Fruit fly (Drosophila melanogaster) whole organism, embryonic: ENCODE data around the gene lectin-29Ca.

Experiments used
- ATbp ChIP-seq: fragments of 200-800 bp; sonication (Bioruptor generic); optimal IDR thresholded peaks from 2 replicates; lab custom pipeline; 2017; ENCODE audit warnings: missing biosample characterization, mild to moderate bottlenecking, missing genetic modification characterization, missing genetic modification reagents
- Asciz ChIP-seq: fragments of 200-800 bp; sonication (Bioruptor generic); optimal IDR thresholded peaks from 2 replicates; lab custom pipeline; 2017; ENCODE audit warnings: missing biosample characterization, mild to moderate bottlenecking, missing genetic modification characterization, missing genetic modification reagents
- CG10321 ChIP-seq: fragments of 200-800 bp; sonication (Bioruptor generic); IDR thresholded peaks from 2 replicates; pipeline ENCODE4 v1.3.6; 2022; ENCODE audit warnings: missing biosample characterization, missing genetic modification characterization
- CG11723 ChIP-seq: fragments of 200-800 bp; sonication (Bioruptor generic); optimal IDR thresholded peaks from 2 replicates; lab custom pipeline; 2017; ENCODE audit warnings: missing biosample characterization, mild to moderate bottlenecking, missing genetic modification characterization
- CG12071 ChIP-seq: fragments of 200-800 bp; sonication (Bioruptor generic); optimal IDR thresholded peaks from 3 replicates; lab custom pipeline; 2018; ENCODE audit warnings: missing biosample characterization, mild to moderate bottlenecking, missing genetic modification characterization
- CG13296 ChIP-seq: fragments of 200-800 bp; sonication (Bioruptor generic); optimal IDR thresholded peaks from 3 replicates; lab custom pipeline; 2018; ENCODE audit warnings: missing biosample characterization, mild to moderate bottlenecking, missing genetic modification characterization
- CG1603 ChIP-seq: fragments of 200-800 bp; sonication (Bioruptor generic); optimal IDR thresholded peaks from 2 replicates; lab custom pipeline; 2019; ENCODE audit warnings: missing biosample characterization, mild to moderate bottlenecking, missing genetic modification characterization, moderate library complexity
- CG16813 ChIP-seq: fragments of 200-800 bp; sonication (Bioruptor generic); IDR thresholded peaks from 3 replicates; pipeline ENCODE4 v1.3.6; 2022; ENCODE audit warnings: missing biosample characterization, missing genetic modification characterization; ENCODE audit not compliant: partially characterized antibody
- CG17385 ChIP-seq: fragments of 200-800 bp; sonication (Bioruptor generic); optimal IDR thresholded peaks from 3 replicates; lab custom pipeline; 2018; ENCODE audit warnings: missing biosample characterization, mild to moderate bottlenecking, missing genetic modification characterization
- CG2120 ChIP-seq: fragments of 200-800 bp; sonication (Bioruptor generic); optimal IDR thresholded peaks from 3 replicates; lab custom pipeline; 2016; ENCODE audit warnings: missing biosample characterization, missing genetic modification characterization
- CG31224 ChIP-seq: fragments of 200-800 bp; sonication (Bioruptor generic); IDR thresholded peaks from 2 replicates; pipeline ENCODE4 v1.3.6; 2022; ENCODE audit warnings: missing biosample characterization, missing genetic modification characterization
- CG31441 ChIP-seq: fragments of 200-800 bp; sonication (Bioruptor generic); IDR thresholded peaks from 2 replicates; pipeline ENCODE4 v1.3.6; 2022; ENCODE audit warnings: missing biosample characterization, missing genetic modification characterization
- CG32772 ChIP-seq: fragments of 200-800 bp; sonication (Bioruptor generic); IDR thresholded peaks from 2 replicates; pipeline ENCODE4 v1.3.6; 2022; ENCODE audit warnings: missing biosample characterization, missing genetic modification characterization
- CG6654 ChIP-seq: fragments of 200-800 bp; sonication (Bioruptor generic); optimal IDR thresholded peaks from 2 replicates; lab custom pipeline; 2017; ENCODE audit warnings: missing biosample characterization, mild to moderate bottlenecking, missing genetic modification characterization
- CG7556 ChIP-seq: fragments of 200-800 bp; sonication (Bioruptor generic); optimal IDR thresholded peaks from 2 replicates; lab custom pipeline; 2017; ENCODE audit warnings: missing biosample characterization, mild to moderate bottlenecking, missing genetic modification characterization
- CG7745 ChIP-seq: fragments of 200-800 bp; sonication (Bioruptor generic); optimal IDR thresholded peaks from 2 replicates; lab custom pipeline; 2018; ENCODE audit warnings: missing biosample characterization, mild to moderate bottlenecking, missing genetic modification characterization, moderate library complexity
- CG8388 ChIP-seq: fragments of 200-800 bp; sonication (Bioruptor generic); optimal IDR thresholded peaks from 2 replicates; lab custom pipeline; 2019; ENCODE audit warnings: missing biosample characterization, mild to moderate bottlenecking, missing genetic modification characterization, moderate library complexity
- CG9727 ChIP-seq: fragments of 200-800 bp; sonication (Bioruptor generic); optimal IDR thresholded peaks from 3 replicates; lab custom pipeline; 2017; ENCODE audit warnings: missing biosample characterization, mild to moderate bottlenecking, missing genetic modification characterization
- CkIIα-i1 ChIP-seq: fragments of 200-800 bp; sonication (Bioruptor generic); IDR thresholded peaks from 2 replicates; pipeline ENCODE4 v1.3.6; 2022; ENCODE audit warnings: missing biosample characterization, missing genetic modification characterization
- HHEX ChIP-seq: fragments of 200-800 bp; sonication (Bioruptor generic); optimal IDR thresholded peaks from 3 replicates; lab custom pipeline; 2017; ENCODE audit warnings: missing biosample characterization, mild to moderate bottlenecking, missing genetic modification characterization, missing genetic modification reagents
- Pdp1 ChIP-seq, 2 experiments: fragments of 200-800 bp; sonication (Bioruptor generic); optimal IDR thresholded peaks; 3 replicates each; lab custom pipeline; 2016; ENCODE audit warnings: missing biosample characterization in 2 of 2, missing genetic modification characterization in 2 of 2, mild to moderate bottlenecking in 1 of 2, moderate library complexity in 1 of 2
- Poxn ChIP-seq: fragments of 200-800 bp; sonication (Bioruptor generic); IDR thresholded peaks from 2 replicates; pipeline ENCODE4 v1.3.6; 2022; ENCODE audit warnings: missing biosample characterization, missing genetic modification characterization
- TFAM ChIP-seq: fragments of 200-800 bp; sonication (Bioruptor generic); optimal IDR thresholded peaks from 2 replicates; lab custom pipeline; 2017; ENCODE audit warnings: missing biosample characterization, missing genetic modification characterization, inconsistent platforms
- Tbp ChIP-seq: fragments of >200 bp; optimal IDR thresholded peaks from 2 replicates; lab custom pipeline; 2018; ENCODE audit warnings: missing biosample characterization, missing genetic modification characterization
- ara ChIP-seq: fragments of 200-800 bp; sonication (Bioruptor generic); IDR thresholded peaks from 2 replicates; pipeline ENCODE4 v1.3.6; 2022; ENCODE audit warnings: missing biosample characterization, missing genetic modification characterization
- bbx ChIP-seq: fragments of 200-800 bp; sonication (Bioruptor generic); IDR thresholded peaks from 2 replicates; pipeline ENCODE4 v1.3.6; 2022; ENCODE audit warnings: missing biosample characterization, missing genetic modification characterization; ENCODE audit not compliant: partially characterized antibody
- cad ChIP-seq: fragments of >200 bp; optimal IDR thresholded peaks from 2 replicates; lab custom pipeline; 2017; ENCODE audit warnings: missing biosample characterization, missing genetic modification characterization
- dimm ChIP-seq: fragments of 200-800 bp; sonication (Bioruptor generic); IDR thresholded peaks from 2 replicates; pipeline ENCODE4 v1.3.6; 2022; ENCODE audit warnings: missing biosample characterization, missing genetic modification characterization
- eyg ChIP-seq: fragments of 200-800 bp; sonication (Bioruptor generic); optimal IDR thresholded peaks from 3 replicates; lab custom pipeline; 2016; ENCODE audit warnings: missing biosample characterization, missing genetic modification characterization
- kni ChIP-seq: fragments of 200-800 bp; sonication (Bioruptor generic); optimal IDR thresholded peaks from 3 replicates; lab custom pipeline; 2017; ENCODE audit warnings: mild to moderate bottlenecking, missing biosample characterization, missing genetic modification reagents, missing genetic modification characterization
- lov ChIP-seq, 2 experiments: fragments of 200-800 bp in 1 of 2; fragments of >200 bp in 1 of 2; sonication (Bioruptor generic) in 1 of 2; IDR thresholded peaks in 1 of 2; optimal IDR thresholded peaks in 1 of 2; 2 replicates in 1 of 2; 3 replicates in 1 of 2; pipeline versions ENCODE4 v1.3.6 to Lab custom; 2017 to 2022; ENCODE audit warnings: missing biosample characterization in 1 of 2, missing genetic modification characterization in 1 of 2
- pb ChIP-seq: fragments of 200-800 bp; sonication (Bioruptor generic); optimal IDR thresholded peaks from 3 replicates; lab custom pipeline; 2016; ENCODE audit warnings: missing biosample characterization, missing genetic modification characterization
- pfk ChIP-seq: fragments of 200-800 bp; sonication (Bioruptor generic); optimal IDR thresholded peaks from 2 replicates; lab custom pipeline; 2018; ENCODE audit warnings: missing biosample characterization, mild to moderate bottlenecking, missing genetic modification characterization, moderate library complexity
- pho ChIP-seq: fragments of 200-800 bp; sonication (Bioruptor generic); optimal IDR thresholded peaks from 2 replicates; lab custom pipeline; 2016; ENCODE audit warnings: missing biosample characterization, missing genetic modification characterization
- prd ChIP-seq, 3 experiments: fragments of >200 bp in 2 of 3; fragments of 200-800 bp in 1 of 3; sonication (Bioruptor generic) in 1 of 3; optimal IDR thresholded peaks in 2 of 3; IDR thresholded peaks in 1 of 3; 2 replicates in 2 of 3; 3 replicates in 1 of 3; pipeline versions ENCODE4 v1.3.6 to Lab custom; 2017 to 2022; ENCODE audit warnings: missing biosample characterization in 1 of 3, missing genetic modification characterization in 1 of 3
- scrt ChIP-seq: fragments of 200-800 bp; sonication (Bioruptor generic); optimal IDR thresholded peaks from 2 replicates; lab custom pipeline; 2018; ENCODE audit warnings: missing biosample characterization, mild to moderate bottlenecking, missing genetic modification characterization, moderate library complexity
- sens ChIP-seq: fragments of 200-800 bp; sonication (Bioruptor generic); peaks from one replicate; lab custom pipeline; 2016; ENCODE audit warnings: missing biosample characterization, missing genetic modification characterization
- sob ChIP-seq: fragments of 200-800 bp; sonication (Bioruptor generic); IDR thresholded peaks from 2 replicates; pipeline ENCODE4 v1.3.6; 2022; ENCODE audit warnings: missing biosample characterization, missing genetic modification characterization
- ssp ChIP-seq: fragments of 200-800 bp; sonication (Bioruptor generic); IDR thresholded peaks from 2 replicates; pipeline ENCODE4 v1.3.6; 2022; ENCODE audit warnings: missing biosample characterization, missing genetic modification characterization
- toy ChIP-seq: fragments of 200-800 bp; sonication (Bioruptor generic); IDR thresholded peaks from 2 replicates; pipeline ENCODE4 v1.3.6; 2022; ENCODE audit warnings: missing biosample characterization, missing genetic modification characterization
- trh ChIP-seq: fragments of 200-800 bp; sonication (Bioruptor generic); optimal IDR thresholded peaks from 2 replicates; lab custom pipeline; 2016; ENCODE audit warnings: missing biosample characterization, missing genetic modification characterization
- zen ChIP-seq: fragments of 200-800 bp; sonication (Bioruptor generic); optimal IDR thresholded peaks from 3 replicates; lab custom pipeline; 2018; ENCODE audit warnings: missing biosample characterization, mild to moderate bottlenecking, missing genetic modification characterization, moderate library complexity

The lectin-29Ca gene

DNA sequence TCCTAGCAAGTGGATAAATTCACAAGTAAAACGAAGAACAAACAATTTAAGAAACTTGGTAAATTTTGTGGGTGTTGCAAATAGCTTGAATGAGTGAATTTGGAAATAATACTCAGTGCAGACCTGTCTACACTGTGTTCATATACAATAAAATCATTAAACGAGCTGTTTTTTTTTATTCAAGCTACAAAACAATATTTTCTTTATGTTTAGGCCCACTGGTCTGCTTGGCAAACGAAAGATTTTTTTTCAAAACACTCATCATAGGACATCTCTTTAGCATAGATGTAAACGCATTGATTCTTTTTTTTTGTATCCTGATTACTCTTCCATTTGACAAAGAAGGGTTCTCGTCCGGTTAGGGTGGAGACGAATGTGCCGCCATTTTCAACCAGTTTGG, 1.8 kb downstream of the lectin-29Ca start, which contains the start of gene CG42820:
TSS of gene CG42820 (minus strand) at position 101 of the 400 bp plus-strand sequence.
- TF ChIP-seq sens (peak; percentile 21), CkIIα-i1 (no peak)

DNA sequence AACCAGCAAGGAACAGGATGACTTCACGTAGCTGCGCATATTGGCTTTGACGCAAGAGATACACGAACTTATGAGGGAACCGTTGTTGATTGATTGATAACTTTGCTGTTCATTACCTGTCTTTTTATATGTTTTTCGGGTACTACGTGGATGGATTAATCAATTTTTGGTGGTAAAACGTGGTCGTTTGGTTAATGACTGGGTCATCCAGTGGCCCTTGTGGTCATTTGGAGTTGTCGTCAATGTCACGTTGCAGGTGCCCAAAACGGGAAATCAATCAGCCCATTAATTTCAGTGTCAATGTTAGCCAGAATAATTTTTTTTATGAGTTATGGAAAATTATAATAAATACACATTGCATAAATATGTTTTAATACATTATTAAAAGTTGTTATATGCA, 4.8 kb downstream of the lectin-29Ca start, which contains the start of gene CG42819:
TSS of gene CG42819 (minus strand) at position 101 of the 400 bp plus-strand sequence.
- TF ChIP-seq kni (GFP tag; lab: Kevin White, UChicago), result peak; percentile 21
- TF ChIP-seq Tbp (GFP tag; lab: Kevin White, UChicago), result no peak

DNA sequence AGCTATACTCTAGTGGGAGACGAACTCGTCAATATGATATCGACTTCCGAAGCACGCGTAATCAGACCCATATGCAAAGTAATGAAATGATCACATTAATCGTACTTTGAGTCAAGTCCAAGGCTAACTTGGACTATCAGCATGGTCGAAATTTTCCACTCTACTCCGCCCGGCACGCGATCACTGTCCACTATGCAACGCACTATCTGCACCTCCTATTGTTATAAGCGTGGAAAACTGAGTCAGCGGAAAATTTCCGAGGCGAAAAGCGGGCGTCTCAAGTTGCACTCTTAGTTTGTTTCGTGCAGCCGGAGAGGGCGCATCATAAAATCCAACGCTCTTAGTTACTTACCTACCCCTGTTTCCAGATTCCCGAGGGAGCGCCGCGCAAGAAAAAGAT, 8.2 kb downstream of the lectin-29Ca start:
- no peak for TF ChIP-seq CG9727 (GFP tag; lab: Kevin White, UChicago)
- TF ChIP-seq lov (optimal IDR thresholded peaks at IDR 0.05; lab: Kevin White, UChicago), result no peak
- TF ChIP-seq lov (GFP tag; IDR thresholded peaks at IDR 0.05; lab: Robert Waterston, UW), result 0 out of 3 replicates have a peak, but pooled peaks have one; percentile 30

DNA sequence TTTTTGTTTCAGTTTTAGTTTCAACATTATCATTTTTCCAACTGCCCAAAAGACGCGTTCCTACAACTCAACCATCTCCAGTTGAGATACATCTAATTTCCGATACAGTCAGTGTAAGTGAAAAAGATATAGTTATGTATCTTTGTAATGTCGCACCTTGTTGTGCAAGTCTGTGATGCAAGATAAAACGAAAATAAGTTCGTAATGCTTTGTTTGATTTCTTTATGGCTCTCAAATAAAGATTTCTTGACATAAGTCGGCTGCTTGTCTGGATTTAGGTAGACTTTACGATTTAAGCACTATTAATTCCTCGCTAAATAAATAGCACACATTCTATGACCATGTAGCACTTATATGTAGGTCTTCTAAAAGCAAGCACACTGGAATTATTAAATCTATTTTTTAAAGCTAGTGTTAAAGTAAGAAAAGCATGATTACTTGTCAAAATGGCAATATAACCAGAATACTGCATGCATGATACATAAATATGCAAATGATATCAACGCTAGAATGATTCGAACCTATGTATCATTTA, 9.0 kb downstream of the lectin-29Ca start:
- TF ChIP-seq TFAM, result no peak
- peak; percentile 7 for TF ChIP-seq CG17385 (GFP tag; lab: Kevin White, UChicago)
- TF ChIP-seq CG1603, result peak; percentile 5
- TF ChIP-seq eyg (GFP tag; lab: Kevin White, UChicago), result no peak
- no peak for TF ChIP-seq CG31441 (GFP tag; lab: Robert Waterston, UW)
- no peak for TF ChIP-seq pho (GFP tag; lab: Kevin White, UChicago)
- TF ChIP-seq scrt (GFP tag; lab: Kevin White, UChicago), result no peak
- peak; percentile 35 for TF ChIP-seq ATbp (GFP tag; lab: Kevin White, UChicago)
- TF ChIP-seq CG13296, result peak; percentile 32
- TF ChIP-seq dimm (GFP tag; lab: Robert Waterston, UW), result no peak
- no peak for TF ChIP-seq CG10321 (GFP tag; lab: Robert Waterston, UW)
- TF ChIP-seq ssp (GFP tag; lab: Robert Waterston, UW), result no peak
- TF ChIP-seq CG12071 (GFP tag; lab: Kevin White, UChicago), result peak; percentile 19
- TF ChIP-seq CG7556 (GFP tag; lab: Kevin White, UChicago), result no peak
- TF ChIP-seq prd (optimal IDR thresholded peaks at IDR 0.05; lab: Kevin White, UChicago), result no peak
- TF ChIP-seq prd (GFP tag; IDR thresholded peaks at IDR 0.05; lab: Robert Waterston, UW), result no peak
- TF ChIP-seq cad (GFP tag; lab: Kevin White, UChicago), result no peak
- TF ChIP-seq trh, result no peak
- TF ChIP-seq ara (GFP tag; lab: Robert Waterston, UW), result no peak
- peak; percentile 81 for TF ChIP-seq sens
- no peak for TF ChIP-seq CG31224 (GFP tag; lab: Robert Waterston, UW)
- TF ChIP-seq Pdp1 (GFP tag; optimal IDR thresholded peaks at IDR 0.05; lab: Kevin White, UChicago), result peak in 1 of 2 experiments; percentile 79
- no peak for TF ChIP-seq CG16813
- no peak for TF ChIP-seq pb (GFP tag; lab: Kevin White, UChicago)
- peak; percentile 38 for TF ChIP-seq Asciz

DNA sequence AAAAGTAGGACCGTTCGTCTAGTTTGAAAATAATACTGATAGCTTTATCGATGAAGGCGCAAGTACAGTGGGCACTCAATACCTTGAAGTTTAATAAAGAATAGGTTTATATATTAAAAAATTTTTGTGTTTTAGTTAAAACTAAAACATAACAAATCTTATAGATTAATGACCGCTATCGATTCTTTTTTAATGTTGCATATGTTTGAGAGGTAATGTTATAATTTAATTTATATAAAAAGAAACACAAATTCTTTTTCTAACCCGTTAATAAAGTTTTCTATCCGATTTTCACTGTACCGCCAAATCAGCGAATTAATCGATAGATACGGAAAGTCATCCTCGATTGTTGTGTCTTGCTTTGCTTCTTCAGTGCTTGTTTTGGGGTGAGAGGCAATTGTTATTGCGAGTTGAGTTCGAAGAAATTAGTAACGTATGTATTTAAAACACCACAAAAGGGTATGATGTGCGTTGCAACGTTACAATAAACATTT, 9.9 kb downstream of the lectin-29Ca start, which contains the start of the genes Dad1 and CG13384:
TSS of gene Dad1 (minus strand) at position 30 of the 494 bp plus-strand sequence.
TSS of gene CG13384 (plus strand) at position 348 of the 494 bp plus-strand sequence.
- TF ChIP-seq CG7745 (no peak), Poxn (peak; percentile 79), HHEX (GFP tag; lab: Kevin White, UChicago) (peak; percentile 79), toy (peak; percentile 81), CG9727 (GFP tag; lab: Kevin White, UChicago) (peak; percentile 93), pfk (GFP tag; lab: Kevin White, UChicago) (peak; percentile 52), CG32772 (GFP tag; lab: Robert Waterston, UW) (peak; percentile 93), zen (tag; lab: Kevin White, UChicago) (peak; percentile 89), CG1603 (peak; percentile 33), CG2120 (peak; percentile 95), CG11723 (GFP tag; lab: Kevin White, UChicago) (peak; percentile 74), sens (peak; percentile 68), CG6654 (GFP tag; lab: Kevin White, UChicago) (peak; percentile 63), sob (GFP tag; lab: Robert Waterston, UW) (peak; percentile 93), CG8388 (GFP tag; lab: Kevin White, UChicago) (peak; percentile 90), bbx (GFP tag; lab: Robert Waterston, UW) (no peak; the same call in 1 of the 2 replicates)
